Fruit fly (Drosophila melanogaster): ENCODE measurements around the gene CG33543.

DNA sequence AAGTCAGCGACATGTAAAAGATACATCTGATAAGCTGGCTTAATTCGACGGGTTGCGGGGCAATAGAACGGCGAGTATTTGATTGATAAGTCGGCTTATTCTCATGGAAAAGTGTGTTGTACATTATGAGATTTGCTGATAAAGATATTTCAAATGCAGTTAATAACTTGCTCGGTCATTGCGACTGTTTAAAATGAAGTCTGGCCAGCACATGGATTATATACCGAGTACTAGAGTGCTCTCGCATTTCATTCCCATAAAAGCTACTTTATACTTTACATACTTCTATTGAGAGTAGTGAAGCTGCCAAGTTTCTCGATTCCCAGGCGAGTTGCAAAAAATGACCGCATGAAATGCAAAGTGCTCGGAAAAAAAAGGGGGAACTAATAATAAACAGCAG lies 38.3 kb downstream of the CG33543 start:
- TF ChIP-seq psq (optimal IDR thresholded peaks at IDR 0.05) (no peak), h (optimal IDR thresholded peaks at IDR 0.05) (no peak), Sin3A (optimal IDR thresholded peaks at IDR 0.05) (no peak)
